Worm (Caenorhabditis elegans) whole organism, early embryonic: ENCODE measurements around the gene F58F6.6.
"Not testable (repeated sequence)": the region's sequence is repeated elsewhere in the genome, so short reads cannot be mapped to it uniquely, and the experiment has no call there.

Source experiments
- B0310.2 ChIP-seq: sonication (generic microtip); optimal IDR thresholded peaks from 2 replicates; lab custom pipeline; 2016; ENCODE audit warnings: mild to moderate bottlenecking, missing genetic modification characterization, missing compliant biosample characterization
- F13C5.2 ChIP-seq: sonication (generic microtip); optimal IDR thresholded peaks from 2 replicates; lab custom pipeline; 2017; ENCODE audit warnings: mild to moderate bottlenecking, missing genetic modification characterization, inconsistent platforms, missing compliant biosample characterization
- aly-1 ChIP-seq: sonication (generic microtip); optimal IDR thresholded peaks from 2 replicates; lab custom pipeline; 2016; ENCODE audit warnings: missing genetic modification characterization, missing compliant biosample characterization
- ama-1 ChIP-seq: fragments of 150-350 bp; optimal IDR thresholded peaks from 2 replicates; lab custom pipeline; 2014
- ceh-13 ChIP-seq: fragments of 200-800 bp; sonication (Bioruptor generic); optimal IDR thresholded peaks from 2 replicates; lab custom pipeline; 2018; ENCODE audit warnings: mild to moderate bottlenecking, missing genetic modification characterization, missing compliant biosample characterization
- ceh-36 ChIP-seq: sonication (generic microtip); optimal IDR thresholded peaks from 2 replicates; lab custom pipeline; 2016; ENCODE audit warnings: missing genetic modification characterization, inconsistent platforms, missing compliant biosample characterization
- ets-7 ChIP-seq: sonication (generic microtip); optimal IDR thresholded peaks from 2 replicates; lab custom pipeline; 2016; ENCODE audit warnings: missing genotype, missing genetic modification characterization, missing compliant biosample characterization
- flt-1 ChIP-seq: fragments of 200-800 bp; sonication (Bioruptor generic); IDR thresholded peaks from 2 replicates; pipeline ENCODE4 v1.3.6; 2022; ENCODE audit warnings: missing genetic modification characterization, missing compliant biosample characterization
- hmbx-1 ChIP-seq: sonication (generic microtip); optimal IDR thresholded peaks from 2 replicates; lab custom pipeline; 2016; ENCODE audit warnings: mild to moderate bottlenecking, missing genetic modification characterization, missing compliant biosample characterization
- hmg-4 ChIP-seq: fragments of 200-800 bp; sonication (Bioruptor generic); optimal IDR thresholded peaks from 2 replicates; lab custom pipeline; 2018; ENCODE audit warnings: mild to moderate bottlenecking, missing genetic modification characterization, missing compliant biosample characterization
- hnd-1 ChIP-seq: sonication (generic microtip); optimal IDR thresholded peaks from 2 replicates; lab custom pipeline; 2016; ENCODE audit warnings: missing genetic modification characterization, missing compliant biosample characterization
- pes-1 ChIP-seq: fragments of 200-800 bp; sonication (Bioruptor generic); IDR thresholded peaks from 2 replicates; pipeline ENCODE4 v1.3.6; 2022; ENCODE audit warnings: missing genetic modification reagents, missing genetic modification characterization, missing compliant biosample characterization
- scrt-1 ChIP-seq: fragments of 200-800 bp; sonication (Bioruptor generic); IDR thresholded peaks from 2 replicates; pipeline ENCODE4 v1.3.6; 2022; ENCODE audit warnings: missing genetic modification characterization, missing compliant biosample characterization
- sea-1 ChIP-seq: fragments of 200-800 bp; sonication (Bioruptor generic); conservative IDR thresholded peaks from 2 replicates; pipeline ENCODE4 v1.3.6; 2022; ENCODE audit warnings: missing genetic modification characterization, missing compliant biosample characterization
- tbx-11 ChIP-seq: fragments of 200-800 bp; sonication (Bioruptor generic); IDR thresholded peaks from 2 replicates; pipeline ENCODE4 v1.3.6; 2022; ENCODE audit warnings: missing genetic modification characterization, missing compliant biosample characterization
- tbx-37 ChIP-seq: fragments of 200-800 bp; sonication (Bioruptor generic); conservative IDR thresholded peaks from 2 replicates; pipeline ENCODE4 v1.3.6; 2022; ENCODE audit warnings: missing genetic modification reagents, missing genetic modification characterization, missing compliant biosample characterization
- tra-4 ChIP-seq: sonication (generic microtip); optimal IDR thresholded peaks from 2 replicates; lab custom pipeline; 2017; ENCODE audit warnings: missing genetic modification characterization, missing compliant biosample characterization

Gene F58F6.6

ce11 chrIV:1340788-1341187 is at the start of gene F58F6.6:
Gene F58F6.6, plus strand, starts transcription at chrIV:1341088.
- not testable (repeated sequence) for TF ChIP-seq B0310.2 (tag; lab: Kevin White, UChicago); scrt-1 (GFP tag; lab: Robert Waterston, UW); hnd-1

ce11 chrIV:1298984-1299383 is 41.9 kb upstream of the F58F6.6 start:
- TF ChIP-seq hmg-4 (no peak), ama-1 (lab: Kevin White, UChicago) (no peak), F13C5.2 (tag; lab: Kevin White, UChicago) (no peak), hmbx-1 (tag; lab: Kevin White, UChicago) (no peak), ceh-13 (GFP tag; lab: Kevin White, UChicago) (no peak)

ce11 chrIV:1309600-1310207 is 31.2 kb upstream of the F58F6.6 start, which contains the start of the genes ddx-46 and F53H1.4:
Gene ddx-46, minus strand, starts transcription at chrIV:1309650.
Gene F53H1.4, plus strand, starts transcription at chrIV:1310166.
- TF ChIP-seq tbx-37 (GFP tag; lab: Robert Waterston, UW) (no peak), ama-1 (lab: Kevin White, UChicago) (no peak), pes-1 (GFP tag; lab: Robert Waterston, UW) (0 out of 2 replicates have a peak, but pooled peaks have one; percentile 39), ceh-36 (tag; lab: Kevin White, UChicago) (no peak), tra-4 (tag; lab: Kevin White, UChicago) (no peak), hmbx-1 (tag; lab: Kevin White, UChicago) (no peak), flt-1 (GFP tag; lab: Robert Waterston, UW) (no peak), tbx-11 (GFP tag; lab: Robert Waterston, UW) (no peak), B0310.2 (tag; lab: Kevin White, UChicago) (no peak)

ce11 chrIV:1310337-1310736 is 30.6 kb upstream of the F58F6.6 start:
- TF ChIP-seq flt-1 (GFP tag; lab: Robert Waterston, UW) = no peak
- no peak for TF ChIP-seq ets-7 (tag; lab: Kevin White, UChicago)
- TF ChIP-seq F13C5.2 (tag; lab: Kevin White, UChicago) = no peak
- no peak for TF ChIP-seq tbx-11 (GFP tag; lab: Robert Waterston, UW)
- TF ChIP-seq ama-1 (lab: Kevin White, UChicago) = no peak
- no peak for TF ChIP-seq hnd-1
- no peak for TF ChIP-seq ceh-36 (tag; lab: Kevin White, UChicago)
- TF ChIP-seq B0310.2 (tag; lab: Kevin White, UChicago) = no peak
- no peak for TF ChIP-seq tra-4 (tag; lab: Kevin White, UChicago)
- no peak for TF ChIP-seq pes-1 (GFP tag; lab: Robert Waterston, UW)
- TF ChIP-seq hmbx-1 (tag; lab: Kevin White, UChicago) = no peak
- TF ChIP-seq sea-1 = no peak
- TF ChIP-seq tbx-37 (GFP tag; lab: Robert Waterston, UW) = no peak
- TF ChIP-seq scrt-1 (GFP tag; lab: Robert Waterston, UW) = no peak

ce11 chrIV:1328682-1329212 is 12.1 kb upstream of the F58F6.6 start, which contains the start of gene F53H1.3:
Gene F53H1.3, plus strand, starts transcription at chrIV:1329162.
- TF ChIP-seq ceh-36 (tag; lab: Kevin White, UChicago) (no peak), hmg-4 (no peak), B0310.2 (tag; lab: Kevin White, UChicago) (no peak), pes-1 (GFP tag; lab: Robert Waterston, UW) (no peak), flt-1 (GFP tag; lab: Robert Waterston, UW) (no peak), sea-1 (no peak), tbx-11 (GFP tag; lab: Robert Waterston, UW) (no peak), tra-4 (tag; lab: Kevin White, UChicago) (no peak), scrt-1 (GFP tag; lab: Robert Waterston, UW) (no peak), ama-1 (lab: Kevin White, UChicago) (no peak), tbx-37 (GFP tag; lab: Robert Waterston, UW) (no peak), ceh-13 (GFP tag; lab: Kevin White, UChicago) (no peak), hnd-1 (no peak)

ce11 chrIV:1343379-1343778 is 2.5 kb downstream of the F58F6.6 start, which contains the start of gene F58F6.5:
Gene F58F6.5, plus strand, starts transcription at chrIV:1343679.
- not testable (repeated sequence) for TF ChIP-seq ceh-36 (tag; lab: Kevin White, UChicago); scrt-1 (GFP tag; lab: Robert Waterston, UW); tra-4 (tag; lab: Kevin White, UChicago)

ce11 chrIV:1346981-1347380 is 6.1 kb downstream of the F58F6.6 start, which contains the start of gene rfc-2:
Gene rfc-2, plus strand, starts transcription at chrIV:1347314.
- no peak for TF ChIP-seq tbx-37 (GFP tag; lab: Robert Waterston, UW)
- TF ChIP-seq ets-7 (tag; lab: Kevin White, UChicago) = no peak
- no peak for TF ChIP-seq ceh-13 (GFP tag; lab: Kevin White, UChicago)
- TF ChIP-seq flt-1 (GFP tag; lab: Robert Waterston, UW) = no peak
- no peak for TF ChIP-seq pes-1 (GFP tag; lab: Robert Waterston, UW)
- TF ChIP-seq aly-1 (tag; lab: Kevin White, UChicago) = no peak
- no peak for TF ChIP-seq hmg-4
- no peak for TF ChIP-seq sea-1
- TF ChIP-seq hmbx-1 (tag; lab: Kevin White, UChicago) = no peak
- TF ChIP-seq tra-4 (tag; lab: Kevin White, UChicago) = no peak
- TF ChIP-seq hnd-1 = no peak
